Fruit fly (Drosophila melanogaster) whole organism, embryonic: ENCODE results near the gene CG2681.
A peak's percentile ranks its signal among the peaks of the same experiment; 100 is the strongest.

Experiments used
- Adf1 ChIP-seq: fragments of 200-800 bp; sonication (Bioruptor generic); IDR thresholded peaks from 2 replicates; pipeline ENCODE4 v1.3.6; 2022; ENCODE audit warnings: missing biosample characterization, missing genetic modification characterization
- Atf3 ChIP-seq: fragments of 200-800 bp; sonication (Bioruptor generic); optimal IDR thresholded peaks from 3 replicates; lab custom pipeline; 2016; ENCODE audit warnings: missing biosample characterization, missing genetic modification characterization
- Awh ChIP-seq: fragments of 200-800 bp; sonication (Bioruptor generic); IDR thresholded peaks from 2 replicates; pipeline ENCODE4, ENCODE4 v1.3.6; 2022; ENCODE audit warnings: missing biosample characterization, missing genetic modification characterization
- Bteb2 ChIP-seq: fragments of 200-800 bp; sonication (Bioruptor generic); optimal IDR thresholded peaks from 2 replicates; lab custom pipeline; 2016; ENCODE audit warnings: missing biosample characterization, missing genetic modification characterization
- CG10979 ChIP-seq: fragments of 200-800 bp; sonication (Bioruptor generic); optimal IDR thresholded peaks from 2 replicates; lab custom pipeline; 2018; ENCODE audit warnings: missing biosample characterization, mild to moderate bottlenecking, missing genetic modification characterization, moderate library complexity
- CG17912 ChIP-seq: fragments of 200-800 bp; sonication (Bioruptor generic); optimal IDR thresholded peaks from 2 replicates; lab custom pipeline; 2018; ENCODE audit warnings: missing biosample characterization, mild to moderate bottlenecking, missing genetic modification characterization
- CG2199 ChIP-seq: fragments of 200-800 bp; sonication (Bioruptor generic); IDR thresholded peaks from 3 replicates; pipeline ENCODE4 v1.3.6; 2022; ENCODE audit warnings: missing biosample characterization, missing genetic modification characterization
- CG3838 ChIP-seq: fragments of 200-800 bp; sonication (Bioruptor generic); optimal IDR thresholded peaks from 3 replicates; lab custom pipeline; 2016; ENCODE audit warnings: missing biosample characterization, missing genetic modification characterization
- CG4820 ChIP-seq: fragments of 200-800 bp; sonication (Bioruptor generic); optimal IDR thresholded peaks from 3 replicates; lab custom pipeline; 2016; ENCODE audit warnings: missing biosample characterization, missing genetic modification characterization
- CG5180 ChIP-seq: fragments of 200-800 bp; sonication (Bioruptor generic); optimal IDR thresholded peaks from 3 replicates; lab custom pipeline; 2017; ENCODE audit warnings: missing biosample characterization, missing genetic modification characterization, mild to moderate bottlenecking, moderate library complexity, missing genetic modification reagents
- CG6689 ChIP-seq: fragments of 200-800 bp; sonication (Bioruptor generic); IDR thresholded peaks from 2 replicates; pipeline ENCODE4 v1.3.6; 2022; ENCODE audit warnings: missing biosample characterization, missing genetic modification characterization
- CG9215 ChIP-seq: fragments of 200-800 bp; sonication (Bioruptor generic); IDR thresholded peaks from 2 replicates; pipeline ENCODE4 v1.3.6; 2022; ENCODE audit warnings: missing biosample characterization, missing genetic modification characterization
- CHES-1-like ChIP-seq: fragments of 200-800 bp; sonication (Bioruptor generic); optimal IDR thresholded peaks from 2 replicates; lab custom pipeline; 2016; ENCODE audit warnings: missing biosample characterization, missing genetic modification characterization
- Dad ChIP-seq: fragments of 200-800 bp; sonication (Bioruptor generic); optimal IDR thresholded peaks from 3 replicates; lab custom pipeline; 2016; ENCODE audit warnings: missing biosample characterization, missing genetic modification characterization
- Dbx ChIP-seq: fragments of 200-800 bp; sonication (Bioruptor generic); IDR thresholded peaks from 3 replicates; pipeline ENCODE4 v1.3.6; 2022; ENCODE audit warnings: missing biosample characterization, missing genetic modification characterization
- Dfd ChIP-seq, 2 experiments: fragments of >200 bp; optimal IDR thresholded peaks; 2 replicates each; lab custom pipeline; 2017; ENCODE audit warnings: missing biosample characterization in 2 of 2, missing genetic modification characterization in 2 of 2
- Ets65A ChIP-seq: fragments of 200-800 bp; sonication (Bioruptor generic); peaks from one replicate; lab custom pipeline; 2016; ENCODE audit warnings: missing biosample characterization, missing genetic modification characterization
- Fer2 ChIP-seq: fragments of 200-800 bp; sonication (Bioruptor generic); optimal IDR thresholded peaks from 2 replicates; lab custom pipeline; 2018; ENCODE audit warnings: missing biosample characterization, mild to moderate bottlenecking, missing genetic modification characterization, moderate library complexity
- Lhr ChIP-seq: fragments of 200-800 bp; sonication (Bioruptor generic); optimal IDR thresholded peaks from 3 replicates; lab custom pipeline; 2017; ENCODE audit warnings: mild to moderate bottlenecking, missing biosample characterization, missing genetic modification reagents, missing genetic modification characterization
- Myb ChIP-seq: fragments of 200-800 bp; sonication (Bioruptor generic); optimal IDR thresholded peaks from 2 replicates; lab custom pipeline; 2016; ENCODE audit warnings: missing biosample characterization, missing genetic modification characterization
- Oaz ChIP-seq: fragments of 200-800 bp; sonication (Bioruptor generic); IDR thresholded peaks from 2 replicates; pipeline ENCODE4 v1.3.6; 2022; ENCODE audit warnings: missing biosample characterization, missing genetic modification characterization
- Optix ChIP-seq: fragments of 200-800 bp; sonication (Bioruptor generic); IDR thresholded peaks from 3 replicates; pipeline ENCODE4 v1.3.6; 2022; ENCODE audit warnings: missing biosample characterization, missing genetic modification characterization
- PHDP ChIP-seq: fragments of 200-800 bp; sonication (Bioruptor generic); optimal IDR thresholded peaks from 3 replicates; lab custom pipeline; 2018; ENCODE audit warnings: missing biosample characterization, mild to moderate bottlenecking, missing genetic modification characterization, moderate library complexity
- Pdp1 ChIP-seq, 2 experiments: fragments of 200-800 bp; sonication (Bioruptor generic); optimal IDR thresholded peaks; 3 replicates each; lab custom pipeline; 2016; ENCODE audit warnings: missing biosample characterization in 2 of 2, missing genetic modification characterization in 2 of 2, mild to moderate bottlenecking in 1 of 2, moderate library complexity in 1 of 2
- Ptx1 ChIP-seq: fragments of 200-800 bp; sonication (Bioruptor generic); IDR thresholded peaks from 2 replicates; pipeline ENCODE4 v1.3.6; 2022; ENCODE audit warnings: missing biosample characterization, missing genetic modification characterization
- Rfx ChIP-seq: fragments of 200-800 bp; sonication (Bioruptor generic); IDR thresholded peaks from 2 replicates; pipeline ENCODE4 v1.3.6; 2022; ENCODE audit warnings: missing biosample characterization, missing genetic modification characterization
- Rx ChIP-seq: fragments of 200-800 bp; sonication (Bioruptor generic); IDR thresholded peaks from 2 replicates; pipeline ENCODE4 v1.3.6; 2022; ENCODE audit warnings: missing biosample characterization, missing genetic modification characterization
- Side ChIP-seq: fragments of 200-800 bp; sonication (Bioruptor generic); optimal IDR thresholded peaks from 2 replicates; lab custom pipeline; 2016; ENCODE audit warnings: missing biosample characterization, missing genetic modification characterization
- Stat92E ChIP-seq, 3 experiments: fragments of >200 bp in 2 of 3; fragments of 200-800 bp in 1 of 3; sonication (Bioruptor generic) in 1 of 3; optimal IDR thresholded peaks; 2 replicates each; lab custom pipeline; 2017 to 2019; ENCODE audit warnings: missing biosample characterization in 3 of 3, missing genetic modification characterization in 3 of 3, mild to moderate bottlenecking in 1 of 3, moderate library complexity in 1 of 3
- Trl ChIP-seq, 3 experiments: fragments of >200 bp in 2 of 3; fragments of 200-800 bp in 1 of 3; sonication (Bioruptor generic) in 1 of 3; optimal IDR thresholded peaks; 2 replicates in 1 of 3; 3 replicates in 2 of 3; lab custom pipeline; 2016 to 2017; ENCODE audit warnings: missing biosample characterization in 1 of 3, missing genetic modification characterization in 1 of 3
- Xbp1 ChIP-seq: fragments of 200-800 bp; sonication (Bioruptor generic); optimal IDR thresholded peaks from 3 replicates; lab custom pipeline; 2016; ENCODE audit warnings: missing biosample characterization, mild to moderate bottlenecking, missing genetic modification characterization
- Xrp1 ChIP-seq: fragments of 200-800 bp; sonication (Bioruptor generic); IDR thresholded peaks from 2 replicates; pipeline ENCODE4 v1.3.6; 2022; ENCODE audit warnings: missing biosample characterization, missing genetic modification characterization
- ab ChIP-seq: fragments of 200-800 bp; sonication (Bioruptor generic); optimal IDR thresholded peaks from 2 replicates; lab custom pipeline; 2016; ENCODE audit warnings: missing biosample characterization, missing genetic modification characterization
- ase ChIP-seq: fragments of 200-800 bp; sonication (Bioruptor generic); IDR thresholded peaks from 3 replicates; pipeline ENCODE4 v1.3.6; 2022; ENCODE audit warnings: missing biosample characterization, missing genetic modification characterization
- btn ChIP-seq: fragments of 200-800 bp; sonication (Bioruptor generic); optimal IDR thresholded peaks from 2 replicates; lab custom pipeline; 2016; ENCODE audit warnings: missing biosample characterization, missing genetic modification characterization
- chm ChIP-seq: fragments of 200-800 bp; sonication (Bioruptor generic); IDR thresholded peaks from 2 replicates; pipeline ENCODE4 v1.3.6; 2022; ENCODE audit warnings: missing biosample characterization, missing genetic modification characterization
- ftz-f1 ChIP-seq: fragments of 200-800 bp; sonication (Bioruptor generic); optimal IDR thresholded peaks from 2 replicates; lab custom pipeline; 2016; ENCODE audit warnings: missing biosample characterization, missing genetic modification characterization
- hkb ChIP-seq, 2 experiments: fragments of 200-800 bp in 1 of 2; fragments of >200 bp in 1 of 2; sonication (Bioruptor generic) in 1 of 2; IDR thresholded peaks in 1 of 2; optimal IDR thresholded peaks in 1 of 2; 2 replicates each; pipeline versions ENCODE4 v1.3.6 to Lab custom; 2017 to 2022; ENCODE audit warnings: missing biosample characterization in 1 of 2, missing genetic modification characterization in 1 of 2
- kah ChIP-seq: fragments of 200-800 bp; sonication (Bioruptor generic); optimal IDR thresholded peaks from 2 replicates; lab custom pipeline; 2018; ENCODE audit warnings: missing biosample characterization, mild to moderate bottlenecking, missing genetic modification characterization
- kay ChIP-seq: fragments of 200-800 bp; sonication (Bioruptor generic); optimal IDR thresholded peaks from 2 replicates; lab custom pipeline; 2016; ENCODE audit warnings: missing biosample characterization, missing genetic modification characterization
- mam ChIP-seq: fragments of 200-800 bp; sonication (Bioruptor generic); optimal IDR thresholded peaks from 3 replicates; lab custom pipeline; 2016; ENCODE audit warnings: missing biosample characterization, missing genetic modification characterization
- pan ChIP-seq, 4 experiments: fragments of >200 bp in 3 of 4; fragments of 200-800 bp in 1 of 4; sonication (Bioruptor generic) in 1 of 4; optimal IDR thresholded peaks in 3 of 4; IDR thresholded peaks in 1 of 4; 2 replicates each; pipeline versions ENCODE4 v1.3.6 to Lab custom; 2017 to 2022; ENCODE audit warnings: missing biosample characterization in 2 of 4, missing genetic modification characterization in 2 of 4, mixed read lengths in 1 of 4
- psq ChIP-seq: fragments of 200-800 bp; sonication (Bioruptor generic); optimal IDR thresholded peaks from 2 replicates; lab custom pipeline; 2017; ENCODE audit warnings: missing biosample characterization, missing genetic modification characterization
- repo ChIP-seq: fragments of 200-800 bp; sonication (Bioruptor generic); optimal IDR thresholded peaks from 2 replicates; lab custom pipeline; 2016; ENCODE audit warnings: missing biosample characterization, missing genetic modification characterization
- row ChIP-seq: fragments of 200-800 bp; sonication (Bioruptor generic); IDR thresholded peaks from 3 replicates; pipeline ENCODE4 v1.3.6; 2022; ENCODE audit warnings: missing biosample characterization, missing genetic modification characterization
- sens ChIP-seq: fragments of 200-800 bp; sonication (Bioruptor generic); peaks from one replicate; lab custom pipeline; 2016; ENCODE audit warnings: missing biosample characterization, missing genetic modification characterization
- seq ChIP-seq: fragments of 200-800 bp; sonication (Bioruptor generic); IDR thresholded peaks from 2 replicates; pipeline ENCODE4 v1.3.6; 2022; ENCODE audit warnings: missing biosample characterization, missing genetic modification characterization
- sim ChIP-seq: fragments of 200-800 bp; sonication (Bioruptor generic); IDR thresholded peaks from 2 replicates; pipeline ENCODE4 v1.3.6; 2022; ENCODE audit warnings: missing biosample characterization, missing genetic modification characterization
- sob ChIP-seq: fragments of 200-800 bp; sonication (Bioruptor generic); IDR thresholded peaks from 2 replicates; pipeline ENCODE4 v1.3.6; 2022; ENCODE audit warnings: missing biosample characterization, missing genetic modification characterization
- stc ChIP-seq: fragments of 200-800 bp; sonication (Bioruptor generic); IDR thresholded peaks from 2 replicates; pipeline ENCODE4 v1.3.6; 2022; ENCODE audit warnings: missing biosample characterization, missing genetic modification characterization

Gene CG2681

dm6 chrX:2708156-2708734 is at the start of gene CG2681 (continued):
- no peak for TF ChIP-seq CG10979 (tag; lab: Kevin White, UChicago)
- TF ChIP-seq row (GFP tag; lab: Robert Waterston, UW) = peak; percentile 66
- TF ChIP-seq kay (GFP tag; lab: Kevin White, UChicago) = no peak
- no peak for TF ChIP-seq repo (GFP tag; lab: Kevin White, UChicago)
- no peak for TF ChIP-seq CG2199 (GFP tag; lab: Robert Waterston, UW)
- no peak for TF ChIP-seq Fer2 (tag; lab: Kevin White, UChicago)
- TF ChIP-seq Pdp1 (GFP tag; optimal IDR thresholded peaks at IDR 0.05; lab: Kevin White, UChicago) = peak; percentile 23 to 50
- TF ChIP-seq stc (GFP tag; lab: Robert Waterston, UW) = peak; percentile 61; the same call in 1 of the 2 replicates
- TF ChIP-seq btn = no peak
- no peak for TF ChIP-seq CG4820 (GFP tag; lab: Kevin White, UChicago)
- TF ChIP-seq Myb (GFP tag; lab: Kevin White, UChicago) = no peak
- no peak for TF ChIP-seq CG3838 (GFP tag; lab: Kevin White, UChicago)
- TF ChIP-seq Trl (optimal IDR thresholded peaks at IDR 0.05; lab: Kevin White, UChicago) = no peak
- peak; percentile 8 for TF ChIP-seq Trl (GFP tag; optimal IDR thresholded peaks at IDR 0.05; lab: Kevin White, UChicago)
- no peak for TF ChIP-seq kah (GFP tag; lab: Kevin White, UChicago)
- peak; percentile 49; the same call in 1 of the 2 replicates for TF ChIP-seq Awh
- TF ChIP-seq Rfx = peak; percentile 72
- no peak for TF ChIP-seq Atf3
- TF ChIP-seq sob (GFP tag; lab: Robert Waterston, UW) = peak; percentile 48
- peak; percentile 43; the same call in 1 of the 2 replicates for TF ChIP-seq Xrp1 (GFP tag; lab: Robert Waterston, UW)
- 0 out of 2 replicates have a peak, but pooled peaks have one; percentile 40 for TF ChIP-seq seq (GFP tag; lab: Robert Waterston, UW)
- no peak for TF ChIP-seq Side (GFP tag; lab: Kevin White, UChicago)
- TF ChIP-seq Bteb2 (GFP tag; lab: Kevin White, UChicago) = no peak
- TF ChIP-seq hkb (optimal IDR thresholded peaks at IDR 0.05; lab: Kevin White, UChicago) = no peak
- peak; percentile 50 for TF ChIP-seq hkb (GFP tag; IDR thresholded peaks at IDR 0.05; lab: Robert Waterston, UW)
- TF ChIP-seq psq (GFP tag; lab: Kevin White, UChicago) = no peak
- TF ChIP-seq chm (GFP tag; lab: Robert Waterston, UW) = peak; percentile 58; the same call in 1 of the 2 replicates
- TF ChIP-seq mam = peak; percentile 43
- peak; percentile 24 for TF ChIP-seq ftz-f1
- 0 out of 3 replicates have a peak, but pooled peaks have one; percentile 30 for TF ChIP-seq Dbx (GFP tag; lab: Robert Waterston, UW)
- TF ChIP-seq PHDP (tag; lab: Kevin White, UChicago) = no peak
- peak; percentile 41; the same call in 1 of the 2 replicates for TF ChIP-seq CG9215 (GFP tag; lab: Robert Waterston, UW)
- peak; percentile 53 for TF ChIP-seq Rx
- no peak for TF ChIP-seq Dfd (GFP tag; optimal IDR thresholded peaks at IDR 0.05; lab: Kevin White, UChicago)
- TF ChIP-seq Lhr (GFP tag; lab: Kevin White, UChicago) = no peak
- peak; percentile 63 for TF ChIP-seq Ptx1
- TF ChIP-seq sim (GFP tag; lab: Robert Waterston, UW) = no peak
- TF ChIP-seq pan (optimal IDR thresholded peaks at IDR 0.05; lab: Kevin White, UChicago) = no peak
- TF ChIP-seq pan (GFP tag; optimal IDR thresholded peaks at IDR 0.05 in 1 of 2, IDR thresholded peaks at IDR 0.05 in 1 of 2) = peak in 1 of 2 experiments; percentile 67
- TF ChIP-seq ase (GFP tag; lab: Robert Waterston, UW) = peak; percentile 39; the same call in 2 of the 3 replicates
- no peak for TF ChIP-seq CHES-1-like (GFP tag; lab: Kevin White, UChicago)
- TF ChIP-seq Xbp1 (GFP tag; lab: Kevin White, UChicago) = peak; percentile 17
- TF ChIP-seq CG17912 = no peak
- peak; percentile 72 for TF ChIP-seq sens (GFP tag; lab: Kevin White, UChicago)
- TF ChIP-seq Stat92E (GFP tag; optimal IDR thresholded peaks at IDR 0.05; lab: Kevin White, UChicago) = no peak
- TF ChIP-seq Ets65A (GFP tag; lab: Kevin White, UChicago) = peak; percentile 94
- TF ChIP-seq CG5180 (GFP tag; lab: Kevin White, UChicago) = no peak
- TF ChIP-seq ab (GFP tag; lab: Kevin White, UChicago) = no peak
- peak; percentile 37; the same call in 1 of the 2 replicates for TF ChIP-seq Oaz (GFP tag; lab: Robert Waterston, UW)
- TF ChIP-seq CG6689 (GFP tag; lab: Robert Waterston, UW) = peak; percentile 56
- peak; percentile 56; the same call in 1 of the 3 replicates for TF ChIP-seq Optix (GFP tag; lab: Robert Waterston, UW)
- no peak for TF ChIP-seq Dad (GFP tag; lab: Kevin White, UChicago)
- no peak for TF ChIP-seq Adf1
